Fruit fly (Drosophila melanogaster) whole organism, pupa: ENCODE measurements around the gene PGRP-LC.
A peak's percentile ranks its signal among the peaks of the same experiment; 100 is the strongest.

Source experiments
- CG34367 ChIP-seq: fragments of 200-800 bp; sonication (Bioruptor generic); optimal IDR thresholded peaks from 2 replicates; lab custom pipeline; 2018; ENCODE audit warnings: missing biosample characterization, mild to moderate bottlenecking, missing genetic modification characterization
- EcR ChIP-seq: fragments of 200-800 bp; sonication (Bioruptor generic); optimal IDR thresholded peaks from 3 replicates; lab custom pipeline; 2019; ENCODE audit warnings: missing biosample characterization, missing genetic modification characterization, mild to moderate bottlenecking, moderate library complexity, missing genetic modification reagents
- Ets98B ChIP-seq: fragments of 200-800 bp; sonication (Bioruptor generic); IDR thresholded peaks from 2 replicates; pipeline ENCODE4 v1.3.6; 2022; ENCODE audit warnings: missing biosample characterization, missing genetic modification characterization
- Snoo ChIP-seq: fragments of 200-800 bp; sonication (Bioruptor generic); optimal IDR thresholded peaks from 3 replicates; lab custom pipeline; 2017; ENCODE audit warnings: missing biosample characterization, mild to moderate bottlenecking, missing genetic modification characterization, inconsistent platforms
- fd96Ca ChIP-seq: fragments of 200-800 bp; sonication (Bioruptor generic); IDR thresholded peaks from 3 replicates; pipeline ENCODE4 v1.3.6; 2022; ENCODE audit warnings: missing biosample characterization, missing genetic modification characterization
- gl ChIP-seq: fragments of 200-800 bp; sonication (Bioruptor generic); optimal IDR thresholded peaks from 2 replicates; lab custom pipeline; 2018; ENCODE audit warnings: missing biosample characterization, mild to moderate bottlenecking, missing genetic modification characterization

dm6 chr3L:9367431-9367867 lies 28.8 kb downstream of the PGRP-LC start:
- TF ChIP-seq EcR (GFP tag; lab: Kevin White, UChicago) (peak; percentile 3), gl (tag; lab: Kevin White, UChicago) (peak; percentile 66), Snoo (tag; lab: Kevin White, UChicago) (no peak), fd96Ca (GFP tag; lab: Robert Waterston, UW) (peak; percentile 72; the same call in 1 of the 3 replicates), CG34367 (tag; lab: Kevin White, UChicago) (peak; percentile 58), Ets98B (GFP tag; lab: Robert Waterston, UW) (peak; percentile 67; the same call in 1 of the 2 replicates)
